Worm (Caenorhabditis elegans) whole organism, L3 larva: ENCODE measurements around the gene bath-45.

Experiments used
- ZK546.5 ChIP-seq: sonication (generic microtip); optimal IDR thresholded peaks from 2 replicates; lab custom pipeline; 2017; ENCODE audit warnings: missing biosample characterization, missing genetic modification characterization
- ama-1 ChIP-seq: fragments of 150-350 bp; optimal IDR thresholded peaks from 2 replicates; lab custom pipeline; 2018
- ceh-28 ChIP-seq: fragments of 150-350 bp; optimal IDR thresholded peaks from 2 replicates; lab custom pipeline; 2014; ENCODE audit warnings: missing biosample characterization, missing genetic modification reagents, missing genetic modification characterization
- ceh-82 ChIP-seq: fragments of 150-350 bp; optimal IDR thresholded peaks from 2 replicates; lab custom pipeline; 2014; ENCODE audit warnings: missing biosample characterization, missing genetic modification characterization
- ceh-9 ChIP-seq: sonication (generic microtip); optimal IDR thresholded peaks from 2 replicates; lab custom pipeline; 2018; ENCODE audit warnings: missing biosample characterization, missing genetic modification characterization
- egl-27 ChIP-seq: sonication (generic microtip); optimal IDR thresholded peaks from 4 replicates; lab custom pipeline; 2017; ENCODE audit warnings: missing biosample characterization, missing genetic modification reagents, missing genetic modification characterization
- elt-1 ChIP-seq: fragments of 150-350 bp; optimal IDR thresholded peaks from 2 replicates; lab custom pipeline; 2014; ENCODE audit warnings: missing biosample characterization, missing genetic modification characterization
- elt-3 ChIP-seq, 3 experiments: fragments of 150-350 bp in 1 of 3; sonication (generic microtip) in 2 of 3; optimal IDR thresholded peaks; 2 replicates in 2 of 3; 4 replicates in 1 of 3; lab custom pipeline; 2014 to 2017; ENCODE audit warnings: missing biosample characterization in 3 of 3, missing genetic modification characterization in 3 of 3
- fkh-10 ChIP-seq: sonication (generic microtip); optimal IDR thresholded peaks from 2 replicates; lab custom pipeline; 2017; ENCODE audit warnings: missing biosample characterization, missing genetic modification reagents, missing genetic modification characterization
- fos-1 ChIP-seq: fragments of 150-350 bp; optimal IDR thresholded peaks from 2 replicates; lab custom pipeline; 2014; ENCODE audit warnings: missing biosample characterization, missing genetic modification characterization
- jun-1 ChIP-seq: fragments of 150-350 bp; optimal IDR thresholded peaks from 2 replicates; lab custom pipeline; 2014; ENCODE audit warnings: missing biosample characterization, missing genetic modification reagents, missing genetic modification characterization
- lin-15B ChIP-seq: fragments of 150-350 bp; optimal IDR thresholded peaks from 2 replicates; lab custom pipeline; 2014; ENCODE audit warnings: missing biosample characterization, missing genetic modification characterization
- lin-39 ChIP-seq: fragments of 150-350 bp; optimal IDR thresholded peaks from 2 replicates; lab custom pipeline; 2018; ENCODE audit warnings: missing biosample characterization, missing genetic modification reagents, missing genetic modification characterization
- lsy-12 ChIP-seq: sonication (generic microtip); optimal IDR thresholded peaks from 2 replicates; lab custom pipeline; 2016; ENCODE audit warnings: mild to moderate bottlenecking, missing genetic modification characterization, missing compliant biosample characterization
- mdl-1 ChIP-seq: fragments of 150-350 bp; optimal IDR thresholded peaks from 2 replicates; lab custom pipeline; 2014; ENCODE audit warnings: missing biosample characterization, missing genetic modification characterization
- mml-1 ChIP-seq: fragments of 150-350 bp; sonication (generic microtip); optimal IDR thresholded peaks from 3 replicates; lab custom pipeline; 2014; ENCODE audit warnings: missing biosample characterization, missing genetic modification characterization
- nfya-1 ChIP-seq: sonication (generic microtip); optimal IDR thresholded peaks from 2 replicates; lab custom pipeline; 2017; ENCODE audit warnings: missing genetic modification characterization, mild to moderate bottlenecking, missing compliant biosample characterization, antibody characterized with exemption, moderate library complexity; ENCODE audit not compliant: insufficient read depth
- nhr-12 ChIP-seq: fragments of 150-350 bp; optimal IDR thresholded peaks from 2 replicates; lab custom pipeline; 2014; ENCODE audit warnings: missing biosample characterization, missing genetic modification characterization
- nhr-23 ChIP-seq: fragments of 150-350 bp; optimal IDR thresholded peaks from 2 replicates; lab custom pipeline; 2014; ENCODE audit warnings: missing biosample characterization, missing genetic modification reagents, missing genetic modification characterization
- nhr-237 ChIP-seq: fragments of 150-350 bp; optimal IDR thresholded peaks from 2 replicates; lab custom pipeline; 2014; ENCODE audit warnings: missing biosample characterization, missing genetic modification characterization
- nhr-25 ChIP-seq: sonication (generic microtip); optimal IDR thresholded peaks from 2 replicates; lab custom pipeline; 2017; ENCODE audit warnings: missing biosample characterization, missing genetic modification characterization
- nhr-28 ChIP-seq: fragments of 150-350 bp; optimal IDR thresholded peaks from 2 replicates; lab custom pipeline; 2014; ENCODE audit warnings: missing biosample characterization, missing genetic modification characterization
- nhr-43 ChIP-seq: sonication (generic microtip); optimal IDR thresholded peaks from 2 replicates; lab custom pipeline; 2016; ENCODE audit warnings: mild to moderate bottlenecking, missing genetic modification characterization, missing compliant biosample characterization; ENCODE audit not compliant: poor library complexity, severe bottlenecking
- nhr-67 ChIP-seq: fragments of 150-350 bp; optimal IDR thresholded peaks from 2 replicates; lab custom pipeline; 2014; ENCODE audit warnings: missing biosample characterization, missing genetic modification characterization
- nhr-76 ChIP-seq: fragments of 150-350 bp; sonication (generic microtip); optimal IDR thresholded peaks from 5 replicates; lab custom pipeline; 2014; ENCODE audit warnings: missing biosample characterization, missing genetic modification characterization
- nhr-77 ChIP-seq: fragments of 150-350 bp; optimal IDR thresholded peaks from 2 replicates; lab custom pipeline; 2014; ENCODE audit warnings: missing biosample characterization, missing genetic modification characterization
- pha-4 ChIP-seq: fragments of 150-350 bp; optimal IDR thresholded peaks from 2 replicates; lab custom pipeline; 2014; ENCODE audit warnings: missing biosample characterization, missing genetic modification reagents, missing genetic modification characterization
- pqm-1 ChIP-seq: fragments of 150-350 bp; optimal IDR thresholded peaks from 2 replicates; lab custom pipeline; 2017; ENCODE audit warnings: missing biosample characterization, missing genetic modification characterization, inconsistent platforms
- sea-2 ChIP-seq: fragments of 150-350 bp; sonication (generic microtip); optimal IDR thresholded peaks from 4 replicates; lab custom pipeline; 2014; ENCODE audit warnings: missing biosample characterization, missing genetic modification reagents, missing genetic modification characterization
- skn-1 ChIP-seq: fragments of 150-350 bp; optimal IDR thresholded peaks from 2 replicates; lab custom pipeline; 2014; ENCODE audit warnings: missing biosample characterization, missing genetic modification characterization
- snpc-4 ChIP-seq: fragments of 150-350 bp; optimal IDR thresholded peaks from 2 replicates; lab custom pipeline; 2014; ENCODE audit warnings: missing biosample characterization, missing genetic modification characterization
- tbx-2 ChIP-seq: sonication (generic microtip); optimal IDR thresholded peaks from 2 replicates; lab custom pipeline; 2016; ENCODE audit warnings: mild to moderate bottlenecking, missing genetic modification characterization, missing compliant biosample characterization
- unc-39 ChIP-seq: sonication (generic microtip); optimal IDR thresholded peaks from 4 replicates; lab custom pipeline; 2017; ENCODE audit warnings: missing biosample characterization, missing genetic modification characterization
- unc-62 ChIP-seq: fragments of 150-350 bp; sonication (generic microtip); optimal IDR thresholded peaks from 4 replicates; lab custom pipeline; 2014; ENCODE audit warnings: missing biosample characterization, missing genetic modification reagents, missing genetic modification characterization
- zag-1 ChIP-seq: fragments of 150-350 bp; optimal IDR thresholded peaks from 2 replicates; lab custom pipeline; 2014; ENCODE audit warnings: missing biosample characterization, missing genetic modification characterization

Gene bath-45

ce11 chrII:13145204-13145603, 22.4 kb downstream of the bath-45 start, which contains the start of gene mltn-1:
Gene mltn-1 (minus strand): TSS chrII:13145225.
- TF ChIP-seq nhr-12 (tag; lab: Kevin White, UChicago) (no peak), unc-39 (tag; lab: Kevin White, UChicago) (no peak), ZK546.5 (tag; lab: Kevin White, UChicago) (no peak), skn-1 (tag; lab: Kevin White, UChicago) (no peak), nhr-23 (tag; lab: Kevin White, UChicago) (peak; percentile 14), egl-27 (tag; lab: Kevin White, UChicago) (no peak), nhr-77 (tag; lab: Kevin White, UChicago) (no peak), nhr-67 (tag; lab: Kevin White, UChicago) (no peak), pha-4 (no peak), nhr-237 (tag; lab: Kevin White, UChicago) (no peak), nhr-76 (tag; lab: Kevin White, UChicago) (no peak), jun-1 (tag; lab: Kevin White, UChicago) (no peak), ceh-28 (tag; lab: Kevin White, UChicago) (no peak), nhr-43 (tag; lab: Kevin White, UChicago) (peak; percentile 82), nhr-28 (tag; lab: Kevin White, UChicago) (no peak), ama-1 (lab: Kevin White, UChicago) (no peak), mdl-1 (tag; lab: Kevin White, UChicago) (no peak), tbx-2 (tag; lab: Kevin White, UChicago) (no peak)

ce11 chrII:13148247-13148646, 25.4 kb downstream of the bath-45 start:
- TF ChIP-seq elt-3 (tag; optimal IDR thresholded peaks at IDR 0.05; lab: Kevin White, UChicago), result peak in 1 of 3 experiments; percentile 48
- peak; percentile 37 for TF ChIP-seq nhr-23 (tag; lab: Kevin White, UChicago)
- no peak for TF ChIP-seq nhr-25 (tag; lab: Kevin White, UChicago)
- peak; percentile 32 for TF ChIP-seq nhr-43 (tag; lab: Kevin White, UChicago)
- TF ChIP-seq, all 47 proteins: peak for 3

- TF ChIP-seq nhr-23 (tag; lab: Kevin White, UChicago) (peak; percentile 40), jun-1 (tag; lab: Kevin White, UChicago) (peak; percentile 8), sea-2 (GFP tag; lab: Kevin White, UChicago) (no peak), nhr-67 (tag; lab: Kevin White, UChicago) (no peak), nhr-43 (tag; lab: Kevin White, UChicago) (peak; percentile 83), unc-62 (GFP tag; lab: Kevin White, UChicago) (peak; percentile 7), zag-1 (tag; lab: Kevin White, UChicago) (no peak), nfya-1 (no peak), elt-3 (tag; optimal IDR thresholded peaks at IDR 0.05; lab: Kevin White, UChicago) (peak in 1 of 3 experiments; percentile 23)
- TF ChIP-seq, all 47 proteins: peak for 5
Measured at ce11 chrII:13149965-13150364, 27.1 kb downstream of the bath-45 start.

DNA sequence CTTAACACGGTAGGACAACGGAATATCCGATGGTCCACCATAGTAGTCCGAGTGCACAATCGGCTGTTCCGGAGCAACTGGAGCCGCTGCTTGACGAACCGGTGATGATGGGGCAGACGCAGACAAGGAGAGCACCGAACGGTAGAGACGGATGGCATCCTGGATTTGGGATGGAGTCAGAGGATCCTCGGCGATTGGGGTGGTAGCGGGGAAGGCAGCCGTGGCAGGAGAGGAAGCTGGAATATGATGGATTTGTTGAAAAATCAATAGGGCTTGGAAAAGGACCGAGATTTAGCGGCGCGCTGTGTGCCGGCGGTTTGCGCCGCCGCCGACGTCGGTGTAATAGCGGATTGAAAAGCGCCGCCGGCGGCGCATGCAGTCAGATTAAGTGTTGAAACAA, 29.6 kb downstream of the bath-45 start:
- TF ChIP-seq elt-1 (no peak), nhr-12 (tag; lab: Kevin White, UChicago) (no peak), tbx-2 (tag; lab: Kevin White, UChicago) (no peak), lsy-12 (tag; lab: Kevin White, UChicago) (no peak), nhr-25 (tag; lab: Kevin White, UChicago) (no peak), fos-1 (tag; lab: Kevin White, UChicago) (no peak), pqm-1 (tag; lab: Kevin White, UChicago) (no peak), zag-1 (tag; lab: Kevin White, UChicago) (no peak)

DNA sequence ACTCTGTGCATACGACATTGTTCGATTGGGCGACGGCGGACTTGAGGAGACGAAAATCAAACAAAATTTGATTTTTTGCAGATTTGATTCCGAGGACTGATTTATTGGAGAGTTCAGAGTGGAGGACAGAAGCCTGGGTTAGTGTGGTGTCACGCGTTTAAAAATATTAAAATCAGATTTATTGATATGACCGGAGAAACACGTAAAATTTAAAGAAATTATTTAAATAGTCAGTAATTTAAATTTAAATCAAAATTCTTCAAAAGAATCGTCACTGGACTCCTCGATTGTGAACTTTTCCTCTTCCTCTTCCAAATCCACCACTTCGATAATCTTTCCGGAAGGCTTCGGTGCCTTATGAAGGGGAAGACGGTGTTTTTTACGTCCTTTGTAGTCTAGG, 30.5 kb downstream of the bath-45 start, which contains the start of gene spe-18:
Gene spe-18 (minus strand): TSS at position 101 of the 400 bp plus-strand sequence.
- TF ChIP-seq lin-39 (tag; lab: Kevin White, UChicago) (no peak), fkh-10 (GFP tag; lab: Kevin White, UChicago) (no peak), snpc-4 (tag; lab: Kevin White, UChicago) (no peak), nhr-43 (tag; lab: Kevin White, UChicago) (no peak), nhr-237 (tag; lab: Kevin White, UChicago) (no peak), ceh-82 (tag; lab: Kevin White, UChicago) (no peak), nhr-28 (tag; lab: Kevin White, UChicago) (no peak), ceh-9 (tag; lab: Kevin White, UChicago) (no peak), mml-1 (no peak), fos-1 (tag; lab: Kevin White, UChicago) (no peak), egl-27 (tag; lab: Kevin White, UChicago) (no peak), elt-1 (no peak), lin-15B (tag; lab: Kevin White, UChicago) (no peak)
